Worm (Caenorhabditis elegans) whole organism, L4/young adult: ENCODE data around the gene clec-82.

Source experiments
- W03F9.2 ChIP-seq: fragments of 150-350 bp; optimal IDR thresholded peaks from 2 replicates; lab custom pipeline; 2014; ENCODE audit warnings: missing biosample characterization, missing genetic modification characterization
- dao-5 ChIP-seq: sonication (generic microtip); optimal IDR thresholded peaks from 2 replicates; lab custom pipeline; 2016; ENCODE audit warnings: missing genotype, missing genetic modification characterization, moderate library complexity, missing compliant biosample characterization
- him-1 ChIP-seq: sonication (generic microtip); optimal IDR thresholded peaks from 2 replicates; lab custom pipeline; 2016; ENCODE audit warnings: missing genotype, missing genetic modification reagents, missing genetic modification characterization, missing compliant biosample characterization

DNA sequence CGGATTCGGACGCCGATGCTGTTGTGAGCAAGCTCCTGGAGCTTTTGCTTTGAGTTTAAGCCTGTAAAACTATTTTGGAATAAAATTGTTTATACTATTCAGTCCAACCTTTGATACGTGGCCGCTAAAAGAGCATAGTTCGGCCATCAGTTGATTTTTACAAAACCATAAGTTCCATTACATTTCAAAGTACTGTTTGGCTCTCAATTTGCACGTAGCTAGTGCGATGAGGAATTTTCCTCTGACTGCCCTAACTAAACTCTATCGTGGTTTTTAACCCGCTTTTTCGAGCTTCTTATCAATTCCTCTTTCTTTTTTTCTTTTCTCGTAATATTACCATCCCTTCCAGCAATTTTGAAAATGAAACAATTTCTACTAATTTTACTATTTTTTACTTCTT, 12.0 kb upstream of the clec-82 start, which contains the start of gene clec-80:
- TF ChIP-seq W03F9.2 (tag; lab: Kevin White, UChicago): no peak
- TF ChIP-seq him-1: no peak
- TF ChIP-seq dao-5: no peak
